Worm (Caenorhabditis elegans): ENCODE data around the gene srd-58.
A peak's percentile ranks its signal among the peaks of the same experiment; 100 is the strongest.

Gene srd-58

DNA sequence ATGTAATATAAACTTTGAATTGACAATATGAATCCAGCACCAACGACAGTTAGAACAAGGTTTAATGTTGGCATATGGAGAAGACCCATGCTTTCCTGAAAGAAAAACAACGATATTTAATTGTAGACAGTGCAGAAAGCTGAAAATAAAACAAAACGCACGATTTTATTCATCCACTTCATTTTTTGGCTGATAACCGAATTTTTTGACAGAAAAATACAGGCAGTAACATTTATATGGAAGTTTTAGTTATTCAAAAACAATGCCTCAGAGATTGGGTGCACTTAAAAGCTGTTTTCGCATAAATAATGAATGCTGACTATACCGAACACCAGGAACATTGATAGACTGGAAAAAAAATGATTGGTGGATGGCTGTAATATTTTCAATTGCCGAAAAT lies 39.1 kb downstream of the srd-58 start, which contains the start of gene mfsd-13.2:
mfsd-13.2 (minus strand) TSS at position 101 of the 400 bp plus-strand sequence.
- TF ChIP-seq ztf-22 (GFP tag; optimal IDR thresholded peaks at IDR 0.05) (no peak), sea-2 (GFP tag; IDR thresholded peaks at IDR 0.05) (no peak), lin-35 (GFP tag; optimal IDR thresholded peaks at IDR 0.05) (no peak), mel-28 (tag; optimal IDR thresholded peaks at IDR 0.05; ENCODE audit: borderline replicate concordance) (no peak), ets-4 (GFP tag; optimal IDR thresholded peaks at IDR 0.05) (no peak), Y95B8A.8 (GFP tag; IDR thresholded peaks at IDR 0.05) (no peak), F55B11.4 (tag; optimal IDR thresholded peaks at IDR 0.05; ENCODE audit: borderline replicate concordance, insufficient read depth) (no peak), akir-1 (GFP tag; optimal IDR thresholded peaks at IDR 0.05) (no peak), C06A6.2 (GFP tag; conservative IDR thresholded peaks at IDR 0.05) (no peak), madf-8 (GFP tag; conservative IDR thresholded peaks at IDR 0.05) (no peak), ceh-100 (GFP tag; IDR thresholded peaks at IDR 0.05) (no peak), unc-62 (GFP tag; optimal IDR thresholded peaks at IDR 0.05) (no peak), ceh-27 (GFP tag; optimal IDR thresholded peaks at IDR 0.05) (no peak), F57C9.4 (tag; optimal IDR thresholded peaks at IDR 0.05) (no peak), D2030.7 (GFP tag; IDR thresholded peaks at IDR 0.05) (no peak), repo-1 (tag; optimal IDR thresholded peaks at IDR 0.05) (no peak), lag-1 (GFP tag; IDR thresholded peaks at IDR 0.05) (no peak), snpc-1.1 (tag; optimal IDR thresholded peaks at IDR 0.05; ENCODE audit: insufficient read depth) (no peak)

DNA sequence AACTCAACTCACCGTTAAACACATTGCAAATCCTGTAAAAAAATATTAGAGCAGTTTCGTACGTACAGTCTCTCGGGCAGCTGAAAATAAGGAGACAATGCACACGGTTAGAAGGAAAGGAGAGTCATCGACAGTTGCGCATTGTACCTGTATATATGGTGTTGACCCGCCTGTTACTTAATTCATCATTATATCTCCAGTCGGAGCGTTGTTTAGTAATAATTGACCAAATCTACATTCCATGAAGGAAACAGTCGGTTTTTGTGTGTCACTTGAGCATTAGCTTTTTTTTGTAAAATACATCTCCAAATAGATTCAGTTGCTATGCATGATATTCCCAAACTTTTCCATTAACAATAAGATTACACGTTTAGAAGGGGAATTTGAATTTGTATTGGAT lies 43.3 kb downstream of the srd-58 start, which contains the start of gene C27H5.12:
C27H5.12 (minus strand) TSS at position 101 of the 400 bp plus-strand sequence.
- TF ChIP-seq nhr-90 (tag; optimal IDR thresholded peaks at IDR 0.05) (no peak), sea-2 (GFP tag; IDR thresholded peaks at IDR 0.05) (no peak), lin-54 (GFP tag; optimal IDR thresholded peaks at IDR 0.05) (no peak), lin-35 (GFP tag; optimal IDR thresholded peaks at IDR 0.05) (no peak), unc-130 (GFP tag; optimal IDR thresholded peaks at IDR 0.05) (no peak), madf-3 (GFP tag; IDR thresholded peaks at IDR 0.05) (no peak), sdz-38 (tag; optimal IDR thresholded peaks at IDR 0.05) (no peak)

DNA sequence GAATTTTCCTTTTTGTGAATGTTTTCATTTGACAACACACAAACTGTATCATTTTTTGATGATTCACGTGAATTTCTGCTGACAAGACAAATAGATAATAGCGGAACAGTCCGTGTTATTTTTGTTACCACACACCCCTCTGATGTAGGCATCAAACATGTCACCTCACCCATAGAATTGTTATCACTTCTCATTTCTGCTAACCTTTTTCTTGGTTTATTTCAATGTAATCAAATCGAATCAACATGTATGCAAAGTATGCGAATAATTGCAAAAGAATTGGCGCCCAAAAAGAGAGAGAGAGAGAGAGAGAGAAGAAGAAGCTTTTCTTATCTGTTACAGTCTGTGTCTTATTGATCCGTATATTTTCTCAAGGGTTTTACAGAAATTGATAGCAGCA lies 47.4 kb downstream of the srd-58 start:
- no peak for TF ChIP-seq cebp-1 (GFP tag; IDR thresholded peaks at IDR 0.05)
- TF ChIP-seq cebp-1 (tag; optimal IDR thresholded peaks at IDR 0.05): no peak
- TF ChIP-seq ets-4 (GFP tag; optimal IDR thresholded peaks at IDR 0.05): peak; percentile 10
- peak; percentile 9 for TF ChIP-seq attf-5 (GFP tag; optimal IDR thresholded peaks at IDR 0.05)
- TF ChIP-seq unc-130 (GFP tag; optimal IDR thresholded peaks at IDR 0.05): no peak
- peak; percentile 79 for TF ChIP-seq nhr-80 (tag; optimal IDR thresholded peaks at IDR 0.05)
- TF ChIP-seq ztf-3 (GFP tag; optimal IDR thresholded peaks at IDR 0.05): no peak
- TF ChIP-seq madf-8 (GFP tag; conservative IDR thresholded peaks at IDR 0.05): no peak
- peak; percentile 38 for TF ChIP-seq unc-62 (GFP tag; optimal IDR thresholded peaks at IDR 0.05)
- no peak for TF ChIP-seq nhr-179 (tag; optimal IDR thresholded peaks at IDR 0.05)
- TF ChIP-seq madf-6 (GFP tag; IDR thresholded peaks at IDR 0.05): no peak
- peak; percentile 14 for TF ChIP-seq atf-7 (tag; optimal IDR thresholded peaks at IDR 0.05)

DNA sequence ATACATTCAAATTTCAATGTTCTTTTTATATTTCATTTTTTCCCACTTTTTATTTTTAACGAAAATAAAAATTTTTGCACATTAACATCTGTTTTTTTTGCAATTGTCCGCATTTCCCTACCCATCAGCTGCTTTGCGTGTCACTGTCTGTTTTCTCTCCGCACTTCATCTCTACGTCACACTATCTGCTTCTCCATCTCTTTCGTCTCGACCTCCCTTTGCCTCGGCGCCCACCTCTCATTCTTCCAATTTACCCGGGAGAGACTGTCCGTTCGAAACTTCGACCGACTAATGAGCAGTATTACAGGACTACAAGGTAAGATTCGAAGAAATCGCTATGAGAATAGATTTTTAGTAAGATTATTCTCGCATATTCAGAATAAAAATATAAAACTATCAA lies 49.5 kb downstream of the srd-58 start, which contains the start of gene C27H5.2:
C27H5.2 (plus strand) TSS at position 190 of the 400 bp plus-strand sequence.
- no peak for TF ChIP-seq cebp-1 (GFP tag; IDR thresholded peaks at IDR 0.05)
- peak; percentile 9 for TF ChIP-seq cebp-1 (tag; optimal IDR thresholded peaks at IDR 0.05)
- TF ChIP-seq nhr-80 (tag; optimal IDR thresholded peaks at IDR 0.05): peak; percentile 69
- peak; percentile 49; the same call in 1 of the 2 replicates for TF ChIP-seq Y53G8AR.9 (GFP tag; conservative IDR thresholded peaks at IDR 0.05)
- no peak for TF ChIP-seq let-526 (GFP tag; IDR thresholded peaks at IDR 0.05)
- peak; percentile 14; the same call in 1 of the 2 replicates for TF ChIP-seq hmg-1.2 (GFP tag; IDR thresholded peaks at IDR 0.05)
- no peak for TF ChIP-seq C06A6.2 (GFP tag; conservative IDR thresholded peaks at IDR 0.05)
- TF ChIP-seq ama-1 (optimal IDR thresholded peaks at IDR 0.05): peak; percentile 14
- TF ChIP-seq ama-1 (GFP tag; optimal IDR thresholded peaks at IDR 0.05): no peak
